Worm (Caenorhabditis elegans) whole organism, mixed stage, embryonic: ENCODE measurements around the gene F55G7.1.

Experiments used
- M03D4.4 ChIP-seq: sonication (generic microtip); optimal IDR thresholded peaks from 2 replicates; lab custom pipeline; 2017; ENCODE audit warnings: mild to moderate bottlenecking, missing genetic modification characterization, missing compliant biosample characterization
- bed-3 ChIP-seq: fragments of 200-800 bp; sonication (Bioruptor generic); optimal IDR thresholded peaks from 3 replicates; lab custom pipeline; 2018; ENCODE audit warnings: mild to moderate bottlenecking, missing genetic modification characterization, moderate library complexity, missing compliant biosample characterization
- blmp-1 ChIP-seq: fragments of 150-350 bp; optimal IDR thresholded peaks from 2 replicates; lab custom pipeline; 2014; ENCODE audit warnings: missing biosample characterization, missing genetic modification characterization
- ceh-39 ChIP-seq: fragments of 150-350 bp; optimal IDR thresholded peaks from 2 replicates; lab custom pipeline; 2014; ENCODE audit warnings: missing biosample characterization, missing genetic modification characterization
- ceh-43 ChIP-seq: fragments of 200-800 bp; sonication (Bioruptor generic); optimal IDR thresholded peaks from 2 replicates; lab custom pipeline; 2018; ENCODE audit warnings: mild to moderate bottlenecking, missing genetic modification characterization, moderate library complexity, missing compliant biosample characterization
- ceh-83 ChIP-seq: fragments of 200-800 bp; sonication (Bioruptor generic); optimal IDR thresholded peaks from 2 replicates; lab custom pipeline; 2018; ENCODE audit warnings: mild to moderate bottlenecking, missing genetic modification characterization, missing compliant biosample characterization
- ces-1 ChIP-seq: fragments of 150-350 bp; optimal IDR thresholded peaks from 2 replicates; lab custom pipeline; 2014; ENCODE audit warnings: missing biosample characterization, missing genetic modification reagents, missing genetic modification characterization
- drap-1 ChIP-seq: fragments of 200-800 bp; sonication (Bioruptor generic); optimal IDR thresholded peaks from 3 replicates; lab custom pipeline; 2018; ENCODE audit warnings: mild to moderate bottlenecking, missing genetic modification characterization, missing compliant biosample characterization
- elt-1 ChIP-seq: sonication (generic microtip); optimal IDR thresholded peaks from 2 replicates; lab custom pipeline; 2017; ENCODE audit warnings: missing genetic modification characterization, mild to moderate bottlenecking, missing compliant biosample characterization, antibody characterized with exemption, moderate library complexity, borderline replicate concordance; ENCODE audit not compliant: insufficient read depth
- flh-1 ChIP-seq: fragments of 200-800 bp; sonication (Bioruptor generic); optimal IDR thresholded peaks from 2 replicates; lab custom pipeline; 2018; ENCODE audit warnings: mild to moderate bottlenecking, missing genetic modification characterization, moderate library complexity, missing compliant biosample characterization
- ham-2 ChIP-seq: fragments of 200-800 bp; sonication (Bioruptor generic); optimal IDR thresholded peaks from 2 replicates; lab custom pipeline; 2018; ENCODE audit warnings: mild to moderate bottlenecking, missing genetic modification characterization, missing compliant biosample characterization
- hlh-1 ChIP-seq: fragments of 150-350 bp; optimal IDR thresholded peaks from 2 replicates; lab custom pipeline; 2014; ENCODE audit warnings: missing biosample characterization, missing genetic modification reagents, missing genetic modification characterization
- lin-13 ChIP-seq: fragments of 150-350 bp; optimal IDR thresholded peaks from 2 replicates; lab custom pipeline; 2014; ENCODE audit warnings: missing biosample characterization, missing genetic modification characterization
- lin-32 ChIP-seq: fragments of 200-800 bp; sonication (Bioruptor generic); optimal IDR thresholded peaks from 2 replicates; lab custom pipeline; 2018; ENCODE audit warnings: mild to moderate bottlenecking, missing genetic modification characterization, missing compliant biosample characterization
- lsy-2 ChIP-seq: fragments of 150-350 bp; optimal IDR thresholded peaks from 2 replicates; lab custom pipeline; 2014; ENCODE audit warnings: missing biosample characterization, missing genetic modification characterization
- mab-5 ChIP-seq: fragments of 150-350 bp; optimal IDR thresholded peaks from 2 replicates; lab custom pipeline; 2014; ENCODE audit warnings: missing biosample characterization, missing genetic modification characterization
- mls-2 ChIP-seq: sonication (generic microtip); optimal IDR thresholded peaks from 2 replicates; lab custom pipeline; 2016; ENCODE audit warnings: mild to moderate bottlenecking, missing genetic modification characterization, moderate library complexity, missing compliant biosample characterization
- nhr-12 ChIP-seq: fragments of 150-350 bp; optimal IDR thresholded peaks from 2 replicates; lab custom pipeline; 2014; ENCODE audit warnings: missing biosample characterization, missing genetic modification characterization
- nhr-2 ChIP-seq: fragments of 150-350 bp; optimal IDR thresholded peaks from 2 replicates; lab custom pipeline; 2014; ENCODE audit warnings: missing biosample characterization, missing genetic modification characterization
- nhr-28 ChIP-seq: fragments of 150-350 bp; optimal IDR thresholded peaks from 2 replicates; lab custom pipeline; 2014; ENCODE audit warnings: missing biosample characterization, missing genetic modification characterization
- nhr-76 ChIP-seq: sonication (generic microtip); optimal IDR thresholded peaks from 2 replicates; lab custom pipeline; 2017; ENCODE audit warnings: missing biosample characterization, missing genetic modification characterization
- pha-4 ChIP-seq: fragments of 150-350 bp; optimal IDR thresholded peaks from 2 replicates; lab custom pipeline; 2018; ENCODE audit warnings: missing biosample characterization, missing genetic modification reagents, missing genetic modification characterization
- sem-2 ChIP-seq: fragments of 200-800 bp; sonication (Bioruptor generic); optimal IDR thresholded peaks from 2 replicates; lab custom pipeline; 2018; ENCODE audit warnings: mild to moderate bottlenecking, missing genetic modification characterization, missing compliant biosample characterization
- tbx-8 ChIP-seq: fragments of 200-800 bp; sonication (Bioruptor generic); optimal IDR thresholded peaks from 2 replicates; lab custom pipeline; 2018; ENCODE audit warnings: mild to moderate bottlenecking, missing genetic modification characterization, moderate library complexity, missing compliant biosample characterization
- unc-120 ChIP-seq: sonication (generic microtip); optimal IDR thresholded peaks from 2 replicates; lab custom pipeline; 2017; ENCODE audit warnings: missing genetic modification characterization, missing compliant biosample characterization; ENCODE audit not compliant: poor library complexity, severe bottlenecking
- unc-39 ChIP-seq: fragments of 150-350 bp; optimal IDR thresholded peaks from 2 replicates; lab custom pipeline; 2014; ENCODE audit warnings: missing biosample characterization, missing genetic modification characterization
- unc-62 ChIP-seq: fragments of 150-350 bp; optimal IDR thresholded peaks from 2 replicates; lab custom pipeline; 2014; ENCODE audit warnings: missing biosample characterization, missing genetic modification reagents, missing genetic modification characterization
- zip-8 ChIP-seq: fragments of 150-350 bp; optimal IDR thresholded peaks from 2 replicates; lab custom pipeline; 2014; ENCODE audit warnings: missing biosample characterization, missing genetic modification characterization
- ztf-11 ChIP-seq: fragments of 150-350 bp; optimal IDR thresholded peaks from 2 replicates; lab custom pipeline; 2014; ENCODE audit warnings: missing biosample characterization, missing genetic modification characterization

F55G7.1 gene

DNA sequence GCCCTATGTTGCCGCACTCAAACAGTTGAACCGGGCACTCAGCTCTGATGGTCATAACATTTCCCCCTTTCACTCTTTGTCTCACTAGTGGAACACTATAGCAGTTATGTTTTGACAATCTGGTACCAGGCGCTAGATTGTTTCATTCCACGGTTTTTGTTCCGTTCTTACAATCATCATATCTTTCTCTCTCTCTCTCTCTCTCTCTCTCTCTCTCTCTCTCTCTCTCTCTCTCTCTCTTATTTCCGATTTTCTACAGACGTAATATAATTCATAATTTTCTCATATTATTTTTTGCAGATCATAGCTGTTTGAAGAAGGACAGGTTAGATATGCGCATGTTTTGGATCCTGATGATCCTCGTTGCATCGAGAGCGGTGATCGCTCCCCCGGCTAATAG, 10.4 kb upstream of the F55G7.1 start, which contains the start of gene Y62H9A.12:
Y62H9A.12 (plus strand) TSS at position 301 of the 400 bp plus-strand sequence.
- TF ChIP-seq nhr-28 (tag; lab: Kevin White, UChicago) = no peak
- TF ChIP-seq mab-5 (tag; lab: Kevin White, UChicago) = no peak
- no peak for TF ChIP-seq lin-13 (tag; lab: Kevin White, UChicago)
- TF ChIP-seq ceh-83 = no peak
- TF ChIP-seq ztf-11 = no peak
- TF ChIP-seq mls-2 (tag; lab: Kevin White, UChicago) = no peak
- TF ChIP-seq nhr-76 (tag; lab: Kevin White, UChicago) = no peak
- no peak for TF ChIP-seq ces-1 (GFP tag; lab: Kevin White, UChicago)
- TF ChIP-seq nhr-12 (tag; lab: Kevin White, UChicago) = no peak
- no peak for TF ChIP-seq nhr-2
- TF ChIP-seq unc-62 (GFP tag; lab: Kevin White, UChicago) = no peak
- TF ChIP-seq elt-1 (tag; lab: Kevin White, UChicago) = no peak
- TF ChIP-seq, all 35 proteins: peak for 0

DNA sequence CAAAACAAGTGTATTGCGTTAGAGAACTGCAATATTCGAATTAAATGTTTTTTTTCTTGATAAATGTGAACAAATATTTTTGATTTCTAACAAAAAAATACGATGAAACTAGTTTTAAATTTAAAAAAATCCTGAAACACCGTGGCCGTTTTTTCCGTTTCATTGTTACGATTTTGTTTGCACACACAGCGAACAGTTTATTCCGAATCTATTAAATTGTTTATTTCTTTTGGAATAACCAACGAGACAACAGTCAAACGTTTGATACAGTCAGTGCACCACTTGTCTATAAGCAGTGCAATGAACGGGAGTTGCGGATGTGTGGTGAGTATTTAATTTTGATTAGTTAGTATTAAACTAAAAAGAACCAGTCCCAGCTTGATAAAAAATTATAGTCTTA, 7.5 kb upstream of the F55G7.1 start, which contains the start of gene Y62H9A.13:
Y62H9A.13 (plus strand) TSS at position 301 of the 400 bp plus-strand sequence.
- TF ChIP-seq ztf-11 (no peak), hlh-1 (tag; lab: Kevin White, UChicago) (no peak), ceh-83 (no peak), pha-4 (no peak), lin-32 (GFP tag; lab: Kevin White, UChicago) (no peak), nhr-28 (tag; lab: Kevin White, UChicago) (no peak), unc-62 (GFP tag; lab: Kevin White, UChicago) (no peak), lsy-2 (tag; lab: Kevin White, UChicago) (no peak)
- TF ChIP-seq, all 35 proteins: peak for 0

DNA sequence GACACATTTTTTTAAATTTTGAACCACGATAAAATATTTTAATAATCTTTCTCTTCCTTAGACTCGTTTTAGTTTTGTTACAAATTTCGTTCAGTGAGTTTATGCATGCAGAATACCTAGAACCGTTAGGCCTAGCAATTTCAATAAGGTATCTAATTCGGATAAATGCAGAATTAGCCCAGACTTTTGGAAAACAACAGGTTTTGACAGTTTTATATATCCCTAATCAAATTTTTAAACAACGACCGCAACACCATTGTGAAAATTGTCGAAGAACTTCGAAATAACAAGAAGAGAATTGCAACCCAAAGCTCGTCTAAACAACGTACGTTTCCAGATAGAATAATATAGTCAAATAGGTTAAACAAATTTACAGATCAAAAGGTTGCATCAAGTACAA, 6.2 kb upstream of the F55G7.1 start, which contains the start of gene Y62H9A.16:
Y62H9A.16 (plus strand) TSS at position 301 of the 400 bp plus-strand sequence.
- TF ChIP-seq mab-5 (tag; lab: Kevin White, UChicago) = no peak
- TF ChIP-seq lin-32 (GFP tag; lab: Kevin White, UChicago) = no peak
- TF ChIP-seq lsy-2 (tag; lab: Kevin White, UChicago) = no peak
- no peak for TF ChIP-seq nhr-76 (tag; lab: Kevin White, UChicago)
- no peak for TF ChIP-seq sem-2 (GFP tag; lab: Kevin White, UChicago)
- no peak for TF ChIP-seq nhr-2
- TF ChIP-seq pha-4 = no peak
- no peak for TF ChIP-seq ztf-11
- no peak for TF ChIP-seq tbx-8 (GFP tag; lab: Kevin White, UChicago)
- no peak for TF ChIP-seq bed-3
- TF ChIP-seq mls-2 (tag; lab: Kevin White, UChicago) = no peak
- TF ChIP-seq ham-2 (GFP tag; lab: Kevin White, UChicago) = no peak
- TF ChIP-seq nhr-12 (tag; lab: Kevin White, UChicago) = no peak
- TF ChIP-seq nhr-28 (tag; lab: Kevin White, UChicago) = no peak
- TF ChIP-seq blmp-1 = no peak
- no peak for TF ChIP-seq ceh-83
- no peak for TF ChIP-seq ces-1 (GFP tag; lab: Kevin White, UChicago)
- TF ChIP-seq unc-62 (GFP tag; lab: Kevin White, UChicago) = no peak
- TF ChIP-seq ceh-39 (tag; lab: Kevin White, UChicago) = no peak

DNA sequence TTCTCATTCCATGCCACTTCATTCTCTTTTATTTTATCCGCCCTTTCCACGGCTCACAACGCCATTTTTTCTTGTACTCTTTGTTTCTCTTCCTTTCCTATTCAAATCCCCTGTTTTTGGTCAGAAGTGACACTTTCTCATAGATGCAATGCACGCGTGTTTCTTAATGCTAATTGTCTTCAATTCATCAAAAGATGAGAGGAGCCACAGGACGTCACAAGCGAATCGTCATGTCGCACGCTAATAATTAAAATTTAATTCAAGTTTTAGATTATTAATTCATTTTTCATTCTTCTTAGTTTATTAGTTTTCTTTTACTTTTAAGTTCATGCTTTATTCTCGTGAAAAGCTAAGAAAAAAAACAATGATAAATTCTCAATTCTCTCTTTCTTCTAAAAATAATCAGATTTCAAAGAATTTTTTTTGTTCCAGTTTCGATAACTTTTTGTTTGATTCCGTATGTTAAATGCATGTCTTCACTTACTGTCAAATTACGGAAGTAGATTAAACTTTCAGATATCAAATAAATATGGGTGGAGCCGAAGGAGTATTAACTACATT, 3.4 kb upstream of the F55G7.1 start, which contains the start of gene Y62H9A.14:
Y62H9A.14 (plus strand) TSS at position 511 of the 561 bp plus-strand sequence.
- TF ChIP-seq ceh-39 (tag; lab: Kevin White, UChicago) (no peak), drap-1 (GFP tag; lab: Kevin White, UChicago) (no peak), unc-39 (tag; lab: Kevin White, UChicago) (no peak), nhr-28 (tag; lab: Kevin White, UChicago) (no peak), ceh-83 (no peak)
- TF ChIP-seq, all 35 proteins: peak for 0

DNA sequence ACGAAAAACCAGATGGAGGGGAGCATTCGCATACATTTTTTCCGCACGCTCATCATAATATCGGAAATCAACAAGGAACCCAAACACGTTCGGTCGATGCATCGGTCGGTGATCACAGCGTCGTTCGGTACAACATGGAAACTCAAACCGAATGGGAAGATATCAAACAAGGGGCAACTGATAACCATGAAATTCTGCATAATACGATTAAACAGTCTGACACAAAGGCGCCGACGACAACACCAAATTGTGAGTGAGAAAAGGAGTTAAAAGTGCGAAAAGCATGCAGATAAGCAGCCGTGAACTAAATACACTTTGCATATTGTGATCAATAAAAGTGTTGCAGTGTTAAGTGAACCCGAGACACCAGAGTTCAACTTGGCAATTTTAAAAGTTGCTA, 1.0 kb downstream of the F55G7.1 start:
- TF ChIP-seq flh-1 (GFP tag; lab: Kevin White, UChicago) (no peak), M03D4.4 (tag; lab: Kevin White, UChicago) (no peak), ceh-43 (GFP tag; lab: Kevin White, UChicago) (no peak), tbx-8 (GFP tag; lab: Kevin White, UChicago) (no peak)
- TF ChIP-seq, all 35 proteins: peak for 0

DNA sequence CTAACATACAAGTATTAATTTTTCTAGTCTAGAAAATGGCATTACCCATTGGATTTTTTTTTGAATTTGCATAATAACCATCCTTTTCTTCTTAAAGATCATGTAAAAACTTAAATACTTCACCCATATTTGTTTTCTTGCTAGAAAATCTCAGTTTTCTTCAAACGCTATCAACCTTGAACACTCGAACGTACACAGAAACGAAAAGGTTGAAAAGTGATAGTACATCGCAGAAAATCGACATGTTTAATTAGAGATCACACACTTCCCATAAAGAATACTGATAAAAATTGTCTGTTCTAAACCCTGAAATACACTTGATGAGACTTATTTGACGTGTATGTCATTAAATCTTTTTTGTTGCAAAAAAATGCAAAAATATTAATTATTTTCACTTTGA, 3.4 kb downstream of the F55G7.1 start, which contains the start of gene F55G7.4:
F55G7.4 (plus strand) TSS at position 301 of the 400 bp plus-strand sequence.
- TF ChIP-seq lin-13 (tag; lab: Kevin White, UChicago) (no peak), bed-3 (no peak), blmp-1 (no peak), lin-32 (GFP tag; lab: Kevin White, UChicago) (no peak), ceh-39 (tag; lab: Kevin White, UChicago) (no peak), unc-120 (no peak), ham-2 (GFP tag; lab: Kevin White, UChicago) (no peak), pha-4 (no peak), ceh-43 (GFP tag; lab: Kevin White, UChicago) (no peak), zip-8 (tag; lab: Kevin White, UChicago) (no peak), drap-1 (GFP tag; lab: Kevin White, UChicago) (no peak), M03D4.4 (tag; lab: Kevin White, UChicago) (no peak), nhr-12 (tag; lab: Kevin White, UChicago) (no peak), nhr-76 (tag; lab: Kevin White, UChicago) (no peak)
